Fruit fly (Drosophila melanogaster) whole organism, prepupa: Measurements from ENCODE around the gene Mst77F.

Experiments
- CG11902 ChIP-seq: fragments of 200-800 bp; sonication (Bioruptor generic); optimal IDR thresholded peaks from 3 replicates; lab custom pipeline; 2016; ENCODE audit warnings: missing biosample characterization, missing genetic modification characterization
- CG3032 ChIP-seq: fragments of 200-800 bp; optimal IDR thresholded peaks from 2 replicates; lab custom pipeline; 2019; ENCODE audit warnings: missing biosample characterization, mild to moderate bottlenecking, missing genetic modification characterization, moderate library complexity
- CG6276 ChIP-seq: fragments of 200-800 bp; sonication (Bioruptor generic); optimal IDR thresholded peaks from 2 replicates; lab custom pipeline; 2017; ENCODE audit warnings: missing biosample characterization, mild to moderate bottlenecking, missing genetic modification characterization
- CG8632 ChIP-seq: fragments of 200-800 bp; sonication (Bioruptor generic); optimal IDR thresholded peaks from 3 replicates; lab custom pipeline; 2016; ENCODE audit warnings: missing biosample characterization, missing genetic modification characterization
- Eip93F ChIP-seq: fragments of 200-800 bp; sonication (Bioruptor generic); optimal IDR thresholded peaks from 2 replicates; lab custom pipeline; 2016; ENCODE audit warnings: missing biosample characterization, mild to moderate bottlenecking, missing genetic modification characterization
- Gug ChIP-seq: fragments of 200-800 bp; sonication (Bioruptor generic); IDR thresholded peaks from 2 replicates; pipeline ENCODE4 v1.3.6; 2022; ENCODE audit warnings: missing biosample characterization, missing genetic modification characterization
- OdsH ChIP-seq: fragments of 200-800 bp; sonication (Bioruptor generic); optimal IDR thresholded peaks from 3 replicates; lab custom pipeline; 2016; ENCODE audit warnings: missing biosample characterization, missing genetic modification characterization
- pdm3 ChIP-seq: fragments of 200-800 bp; sonication (Bioruptor generic); optimal IDR thresholded peaks from 3 replicates; lab custom pipeline; 2016; ENCODE audit warnings: missing biosample characterization, missing genetic modification characterization
- spab ChIP-seq: fragments of 200-800 bp; sonication (Bioruptor generic); optimal IDR thresholded peaks from 2 replicates; lab custom pipeline; 2017; ENCODE audit warnings: missing biosample characterization, mild to moderate bottlenecking, missing genetic modification characterization, missing genetic modification reagents
- ss ChIP-seq, 2 experiments: fragments of 200-800 bp; sonication (Bioruptor generic); optimal IDR thresholded peaks; 2 replicates in 1 of 2; 3 replicates in 1 of 2; lab custom pipeline; 2017 to 2018; ENCODE audit warnings: mild to moderate bottlenecking in 2 of 2, missing biosample characterization in 2 of 2, missing genetic modification characterization in 2 of 2, moderate library complexity in 1 of 2

DNA sequence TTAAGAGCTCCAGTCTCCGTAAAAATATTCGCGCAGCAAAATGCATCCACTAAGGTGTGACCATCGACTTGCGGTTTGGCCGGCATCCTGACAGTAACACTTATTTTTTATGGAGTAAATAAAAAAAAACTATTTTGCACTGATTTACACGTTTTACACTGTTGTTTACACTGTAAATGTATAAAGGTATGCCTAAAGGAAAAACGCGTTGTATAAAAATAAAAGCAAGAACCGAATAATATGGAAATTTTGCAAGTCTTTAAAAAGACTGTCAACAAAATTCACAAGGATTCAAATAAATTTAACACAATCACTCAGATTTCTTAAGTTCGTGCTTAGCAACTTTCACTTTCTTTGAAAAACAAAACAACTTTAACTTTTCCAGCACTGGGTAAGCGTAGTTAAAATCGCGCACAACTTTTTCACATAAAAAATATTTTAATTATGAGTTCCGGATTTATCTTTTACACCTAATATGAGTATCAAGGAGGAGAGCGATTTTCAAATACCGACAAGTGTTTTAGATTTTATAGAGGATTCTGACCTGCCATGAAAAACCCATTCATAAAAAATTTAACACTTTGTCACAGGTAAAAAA is 5.5 kb upstream of the Mst77F start:
- TF ChIP-seq OdsH (no peak), Gug (GFP tag; lab: Robert Waterston, UW) (no peak), spab (GFP tag; lab: Kevin White, UChicago) (no peak), CG3032 (tag; lab: Kevin White, UChicago) (no peak), Eip93F (GFP tag; lab: Kevin White, UChicago) (no peak), CG6276 (GFP tag; lab: Kevin White, UChicago) (no peak), CG8632 (GFP tag; lab: Kevin White, UChicago) (no peak), CG11902 (GFP tag; lab: Kevin White, UChicago) (no peak), ss (GFP tag; optimal IDR thresholded peaks at IDR 0.05; lab: Kevin White, UChicago) (no peak), pdm3 (GFP tag; lab: Kevin White, UChicago) (no peak)
